Worm (Caenorhabditis elegans) whole organism, mixed stage, embryonic: ENCODE measurements around the gene Y48G9A.7.

Source experiments
- ces-1 ChIP-seq: fragments of 150-350 bp; optimal IDR thresholded peaks from 2 replicates; lab custom pipeline; 2014; ENCODE audit warnings: missing biosample characterization, missing genetic modification reagents, missing genetic modification characterization
- nhr-28 ChIP-seq: fragments of 150-350 bp; optimal IDR thresholded peaks from 2 replicates; lab custom pipeline; 2014; ENCODE audit warnings: missing biosample characterization, missing genetic modification characterization
- pha-4 ChIP-seq: fragments of 150-350 bp; optimal IDR thresholded peaks from 2 replicates; lab custom pipeline; 2018; ENCODE audit warnings: missing biosample characterization, missing genetic modification reagents, missing genetic modification characterization
- unc-39 ChIP-seq: fragments of 150-350 bp; optimal IDR thresholded peaks from 2 replicates; lab custom pipeline; 2014; ENCODE audit warnings: missing biosample characterization, missing genetic modification characterization

DNA sequence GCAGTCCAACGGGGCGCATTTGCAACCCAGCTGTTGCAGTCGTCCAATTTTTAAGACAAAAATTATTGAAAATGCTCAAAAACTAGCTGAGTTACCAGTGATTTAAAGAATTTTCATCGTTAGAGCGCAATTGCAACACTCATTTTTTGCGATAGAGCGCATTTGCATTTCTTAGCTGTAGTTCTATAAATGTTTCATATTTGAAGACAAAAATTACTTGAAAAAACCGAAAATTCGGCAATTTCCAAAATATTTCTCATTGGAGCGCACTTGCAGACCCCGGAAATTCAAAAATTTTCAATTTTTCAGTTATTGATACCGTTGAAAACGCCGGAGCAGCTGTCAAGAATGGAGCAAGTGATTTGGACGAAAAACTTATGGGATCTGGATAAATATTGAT lies 1.7 kb downstream of the Y48G9A.7 start:
- TF ChIP-seq pha-4 (tag; lab: Kevin White, UChicago) (no peak), ces-1 (no peak), nhr-28 (tag; lab: Kevin White, UChicago) (no peak), unc-39 (tag; lab: Kevin White, UChicago) (no peak)
